Worm (Caenorhabditis elegans) whole organism, L1 larva: ENCODE data around the gene ras-2.

ENCODE experiments used
- lin-15B ChIP-seq: fragments of 150-350 bp; sonication (generic microtip); optimal IDR thresholded peaks from 3 replicates; lab custom pipeline; 2014; ENCODE audit warnings: missing biosample characterization, missing genetic modification characterization
- mab-9 ChIP-seq: fragments of 200-800 bp; sonication (Bioruptor generic); IDR thresholded peaks from 2 replicates; pipeline ENCODE4 v1.3.6; 2022; ENCODE audit warnings: missing genetic modification reagents, missing genetic modification characterization, missing compliant biosample characterization
- pqm-1 ChIP-seq: sonication (generic microtip); optimal IDR thresholded peaks from 3 replicates; lab custom pipeline; 2017; ENCODE audit warnings: missing biosample characterization, missing genetic modification characterization

- TF ChIP-seq lin-15B (tag; lab: Kevin White, UChicago) (no peak), mab-9 (GFP tag; lab: Robert Waterston, UW) (no peak), pqm-1 (no peak)
Measured at ce11 chrIII:4748666-4749065, 8.8 kb upstream of the ras-2 start.
